Worm (Caenorhabditis elegans) whole organism, L1 larva: ENCODE results near the gene T25F10.3.

Experiments used
- blmp-1 ChIP-seq: fragments of 150-350 bp; optimal IDR thresholded peaks from 2 replicates; lab custom pipeline; 2014; ENCODE audit warnings: missing biosample characterization, missing genetic modification characterization
- hlh-17 ChIP-seq: fragments of 200-800 bp; sonication (Bioruptor generic); optimal IDR thresholded peaks from 2 replicates; lab custom pipeline; 2018; ENCODE audit warnings: missing genetic modification characterization, mild to moderate bottlenecking, missing compliant biosample characterization, moderate library complexity, borderline replicate concordance
- isw-1 ChIP-seq: fragments of 200-800 bp; sonication (Bioruptor generic); IDR thresholded peaks from 2 replicates; pipeline ENCODE4 v1.3.6; 2022; ENCODE audit warnings: missing genetic modification characterization, missing compliant biosample characterization
- lsy-2 ChIP-seq, 2 experiments: fragments of 150-350 bp; optimal IDR thresholded peaks; 2 replicates each; lab custom pipeline; 2014; ENCODE audit warnings: missing biosample characterization in 2 of 2, missing genetic modification characterization in 2 of 2
- nhr-11 ChIP-seq: fragments of 150-350 bp; optimal IDR thresholded peaks from 2 replicates; lab custom pipeline; 2014; ENCODE audit warnings: missing biosample characterization, missing genetic modification characterization
- pag-3 ChIP-seq: sonication (generic microtip); optimal IDR thresholded peaks from 2 replicates; lab custom pipeline; 2017; ENCODE audit warnings: missing genetic modification characterization, mild to moderate bottlenecking, missing compliant biosample characterization, antibody characterized with exemption, borderline replicate concordance; ENCODE audit not compliant: insufficient read depth
- pqm-1 ChIP-seq: sonication (generic microtip); optimal IDR thresholded peaks from 3 replicates; lab custom pipeline; 2017; ENCODE audit warnings: missing biosample characterization, missing genetic modification characterization
- unc-86 ChIP-seq: sonication (generic microtip); optimal IDR thresholded peaks from 2 replicates; lab custom pipeline; 2016; ENCODE audit warnings: missing genetic modification characterization, missing compliant biosample characterization

DNA sequence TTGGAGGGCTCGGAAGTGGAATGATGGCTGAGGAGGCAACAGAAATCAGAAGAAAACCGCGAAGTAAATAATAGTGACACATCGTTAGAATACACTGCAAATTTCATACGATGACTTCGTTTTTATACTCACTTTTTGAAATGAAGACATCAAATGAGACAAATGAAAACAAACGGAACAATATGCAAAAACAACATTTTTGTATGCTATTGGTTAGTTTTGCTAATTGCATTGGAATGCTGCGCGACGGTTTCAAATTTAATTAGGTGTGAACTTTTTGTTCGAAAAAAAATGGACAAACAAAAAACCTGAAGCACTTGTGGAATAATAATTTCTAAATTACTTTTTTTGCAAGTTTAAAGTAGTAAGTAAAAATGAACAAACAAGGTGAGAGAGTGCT is 11.9 kb upstream of the T25F10.3 start, which contains the start of gene grl-8:
- TF ChIP-seq blmp-1 (no peak), isw-1 (no peak), pag-3 (tag; lab: Kevin White, UChicago) (no peak), lsy-2 (tag; optimal IDR thresholded peaks at IDR 0.05; lab: Kevin White, UChicago) (no peak), unc-86 (no peak), nhr-11 (tag; lab: Kevin White, UChicago) (no peak), hlh-17 (GFP tag; lab: Kevin White, UChicago) (no peak), pqm-1 (tag; lab: Kevin White, UChicago) (no peak)
